Worm (Caenorhabditis elegans) whole organism, late embryonic: Measurements from ENCODE around the gene Y102F5A.1.

Source experiments
- ama-1 ChIP-seq: fragments of 150-350 bp; optimal IDR thresholded peaks from 2 replicates; lab custom pipeline; 2014
- ceh-22 ChIP-seq: sonication (generic microtip); optimal IDR thresholded peaks from 2 replicates; lab custom pipeline; 2017; ENCODE audit warnings: missing biosample characterization, missing genetic modification characterization
- nfya-1 ChIP-seq: sonication (generic microtip); optimal IDR thresholded peaks from 2 replicates; lab custom pipeline; 2017; ENCODE audit warnings: missing genetic modification characterization, mild to moderate bottlenecking, missing compliant biosample characterization, antibody characterized with exemption, moderate library complexity
- pha-4 ChIP-seq: fragments of 150-350 bp; optimal IDR thresholded peaks from 2 replicates; lab custom pipeline; 2018; ENCODE audit warnings: missing biosample characterization, missing genetic modification reagents, missing genetic modification characterization
- sox-2 ChIP-seq: fragments of 200-800 bp; sonication (Bioruptor generic); IDR thresholded peaks from 2 replicates; pipeline ENCODE4 v1.3.6; 2022; ENCODE audit warnings: missing genetic modification reagents, missing genetic modification characterization, missing compliant biosample characterization
- unc-3 ChIP-seq, 2 experiments: fragments of 200-800 bp in 1 of 2; sonication (Bioruptor generic) in 1 of 2; sonication (generic microtip) in 1 of 2; conservative IDR thresholded peaks in 1 of 2; optimal IDR thresholded peaks in 1 of 2; 2 replicates each; pipeline versions ENCODE4 v1.3.6 to Lab custom; 2016 to 2022; ENCODE audit warnings: missing compliant biosample characterization in 2 of 2, missing genetic modification characterization in 2 of 2, missing genetic modification reagents in 1 of 2
- unc-86 ChIP-seq: sonication (generic microtip); optimal IDR thresholded peaks from 2 replicates; lab custom pipeline; 2016; ENCODE audit warnings: missing genetic modification characterization, missing compliant biosample characterization

DNA sequence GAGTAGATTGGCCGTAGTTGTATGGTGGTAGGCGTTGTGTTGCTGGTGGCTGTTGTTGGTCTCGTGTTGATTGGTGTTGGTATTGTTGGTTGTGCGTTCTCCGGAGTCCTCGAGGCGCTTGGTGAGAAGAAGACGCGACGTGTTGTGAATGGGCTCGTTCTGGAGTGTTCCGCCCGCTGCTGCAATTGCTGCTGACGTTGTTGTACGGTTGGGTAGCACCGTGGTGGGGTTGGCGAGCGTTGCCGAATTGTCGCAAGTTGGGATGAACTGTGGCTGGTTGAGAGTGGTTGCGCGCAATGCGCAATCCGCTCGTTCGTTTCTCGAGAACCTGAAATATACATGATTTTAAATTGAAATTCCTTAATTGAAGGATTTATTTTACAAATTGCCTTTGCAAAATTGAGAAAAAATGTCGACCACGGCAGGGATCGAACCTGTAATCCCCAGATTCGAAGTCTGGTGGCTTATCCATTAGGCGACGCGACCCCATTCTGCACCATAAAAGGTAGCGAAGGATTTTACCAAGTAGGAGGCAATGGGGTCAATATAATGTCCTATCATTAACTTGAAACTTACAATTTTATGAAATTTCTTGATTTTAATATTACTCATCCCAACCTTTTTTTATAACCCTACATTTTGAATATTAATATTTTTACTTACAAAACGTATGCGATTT, 22.2 kb upstream of the Y102F5A.1 start:
- TF ChIP-seq nfya-1 (tag; lab: Kevin White, UChicago) (no peak), ceh-22 (no peak), unc-86 (no peak), pha-4 (tag; lab: Kevin White, UChicago) (no peak), sox-2 (GFP tag; lab: Robert Waterston, UW) (no peak), ama-1 (no peak), unc-3 (GFP tag; conservative IDR thresholded peaks at IDR 0.05; lab: Robert Waterston, UW) (no peak), unc-3 (tag; optimal IDR thresholded peaks at IDR 0.05; lab: Kevin White, UChicago) (no peak)
